Worm (Caenorhabditis elegans) whole organism, L4/young adult: ENCODE results near the gene ttr-34.

Source experiments
- W03F9.2 ChIP-seq: fragments of 150-350 bp; optimal IDR thresholded peaks from 2 replicates; lab custom pipeline; 2014; ENCODE audit warnings: missing biosample characterization, missing genetic modification characterization
- dao-5 ChIP-seq: sonication (generic microtip); optimal IDR thresholded peaks from 2 replicates; lab custom pipeline; 2016; ENCODE audit warnings: missing genotype, missing genetic modification characterization, moderate library complexity, missing compliant biosample characterization
- him-1 ChIP-seq: sonication (generic microtip); optimal IDR thresholded peaks from 2 replicates; lab custom pipeline; 2016; ENCODE audit warnings: missing genotype, missing genetic modification reagents, missing genetic modification characterization, missing compliant biosample characterization

- TF ChIP-seq W03F9.2 (no peak), him-1 (no peak), dao-5 (tag; lab: Kevin White, UChicago) (no peak)
Observed at ce11 chrX:13159005-13159404, 19.4 kb downstream of the ttr-34 start.
